Fruit fly (Drosophila melanogaster): ENCODE measurements around the gene Nost.

DNA sequence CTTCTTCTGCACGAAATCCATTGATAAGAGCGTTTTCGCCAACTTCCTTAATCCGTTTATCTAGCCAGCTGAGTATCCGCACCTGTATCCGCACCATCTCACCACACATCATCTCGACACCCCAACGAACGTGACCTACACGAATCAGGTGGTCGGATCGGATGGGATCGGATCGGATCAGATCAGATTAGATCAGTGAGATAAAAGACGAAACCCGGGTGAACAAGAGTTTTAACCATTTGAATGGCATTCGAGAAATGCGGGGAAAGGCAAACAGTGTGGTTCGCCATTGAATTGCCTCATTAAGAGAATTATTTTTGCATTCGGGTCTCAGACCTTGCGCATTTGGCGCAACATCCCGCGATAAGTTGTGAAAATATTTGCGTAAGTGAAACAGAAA lies 14.9 kb downstream of the Nost start:
- TF ChIP-seq Lpt (GFP tag; optimal IDR thresholded peaks at IDR 0.05) (no peak), Blimp-1 (GFP tag; optimal IDR thresholded peaks at IDR 0.05) (no peak), dsx (GFP tag; optimal IDR thresholded peaks at IDR 0.05; ENCODE audit: poor library complexity, severe bottlenecking) (no peak), CG6163 (GFP tag; IDR thresholded peaks at IDR 0.05) (no peak), CG6854 (GFP tag; optimal IDR thresholded peaks at IDR 0.05) (no peak), CG9139 (GFP tag; optimal IDR thresholded peaks at IDR 0.05) (no peak), CG7368 (GFP tag; optimal IDR thresholded peaks at IDR 0.05) (no peak), Eip75B (GFP tag; optimal IDR thresholded peaks at IDR 0.05) (no peak), salr (GFP tag; optimal IDR thresholded peaks at IDR 0.05) (no peak)

Measured in whole organism, prepupa.